Fruit fly (Drosophila melanogaster): ENCODE measurements around the gene Dus4.

Gene Dus4

DNA sequence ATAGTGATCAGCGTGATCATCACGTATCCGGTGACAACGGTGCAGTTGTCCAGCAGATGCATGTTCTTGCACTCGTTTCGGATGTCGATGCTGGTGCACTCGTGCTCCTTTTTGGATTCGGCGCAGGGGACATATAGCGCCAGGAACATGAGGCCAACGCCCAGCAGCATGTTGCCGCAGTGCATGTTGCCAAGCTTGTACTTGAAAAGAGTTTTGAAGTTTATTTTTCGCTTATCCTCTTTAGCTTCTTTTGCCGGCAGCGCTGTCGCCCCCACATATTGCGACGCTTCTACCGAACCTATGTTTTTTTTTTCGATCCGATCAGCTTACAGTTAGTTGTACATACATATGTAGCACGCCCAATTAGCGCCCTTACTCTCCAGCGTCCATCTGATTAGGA lies 5.3 kb downstream of the Dus4 start:
- TF ChIP-seq CG17801 (GFP tag; optimal IDR thresholded peaks at IDR 0.05; ENCODE audit: partially characterized antibody), result no peak

- TF ChIP-seq CG17801 (GFP tag; optimal IDR thresholded peaks at IDR 0.05; ENCODE audit: partially characterized antibody), result no peak
Measured at dm6 chr2L:19069548-19070145, 6.6 kb downstream of the Dus4 start, which contains the start of gene CG10702. Gene CG10702 (minus strand): TSS chr2L:19069851.

DNA sequence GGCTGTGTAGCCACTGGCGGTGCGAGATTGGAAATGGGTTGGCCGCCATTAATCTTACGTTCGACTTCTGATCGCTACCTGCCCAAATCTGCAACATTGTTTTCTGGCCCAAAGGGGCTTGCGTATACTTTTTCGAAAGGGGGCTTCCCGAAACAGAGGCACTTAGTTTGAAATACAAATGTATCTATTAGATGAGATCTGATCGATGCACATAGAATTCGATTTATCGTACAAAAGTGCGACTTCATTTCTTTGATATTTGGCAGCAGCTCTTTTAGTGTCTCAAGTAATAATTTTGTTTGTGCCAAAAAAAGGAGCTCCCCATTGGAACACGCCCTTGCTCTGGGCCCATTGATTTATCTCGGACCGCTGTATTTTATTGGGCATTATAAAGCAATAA lies 8.6 kb downstream of the Dus4 start:
- TF ChIP-seq CG17801 (GFP tag; optimal IDR thresholded peaks at IDR 0.05; ENCODE audit: partially characterized antibody), result no peak

DNA sequence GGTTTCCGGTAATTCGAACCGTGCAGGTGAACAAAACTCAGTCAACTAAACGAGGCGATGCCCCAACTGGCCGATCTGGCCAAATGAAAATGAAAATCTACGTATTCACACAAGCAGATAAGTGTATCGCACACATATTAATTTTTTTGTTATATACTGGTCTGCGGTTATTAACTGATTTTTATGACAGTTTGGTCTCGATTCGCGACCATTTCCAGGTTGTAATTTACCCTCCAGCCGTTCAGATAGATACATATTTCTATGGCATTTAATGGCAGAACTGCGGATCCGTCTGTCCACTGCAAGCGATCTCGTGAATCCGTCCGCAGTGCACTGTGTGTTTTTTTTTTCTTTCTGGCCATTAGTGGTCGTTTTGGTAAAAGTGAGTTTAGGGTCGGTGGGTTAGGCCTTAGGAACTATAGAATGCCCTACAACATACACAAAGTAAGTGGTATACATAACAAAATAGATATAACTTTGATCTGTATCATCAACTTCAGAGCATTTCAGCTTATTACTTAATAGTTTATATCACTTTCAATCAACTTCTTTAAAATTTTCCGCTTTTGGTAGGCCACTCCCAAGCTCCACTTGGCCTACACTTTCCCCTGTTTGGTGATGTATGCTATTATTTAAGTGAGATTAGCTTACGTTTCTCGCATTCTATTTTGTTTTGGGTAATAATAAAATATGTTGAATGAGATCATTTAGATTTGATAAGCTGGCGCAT lies 11.2 kb downstream of the Dus4 start, which contains the start of gene CG17572:
CG17572 (minus strand) TSS at position 51 of the 730 bp plus-strand sequence.
- no peak for TF ChIP-seq CG17801 (GFP tag; optimal IDR thresholded peaks at IDR 0.05; ENCODE audit: partially characterized antibody)

DNA sequence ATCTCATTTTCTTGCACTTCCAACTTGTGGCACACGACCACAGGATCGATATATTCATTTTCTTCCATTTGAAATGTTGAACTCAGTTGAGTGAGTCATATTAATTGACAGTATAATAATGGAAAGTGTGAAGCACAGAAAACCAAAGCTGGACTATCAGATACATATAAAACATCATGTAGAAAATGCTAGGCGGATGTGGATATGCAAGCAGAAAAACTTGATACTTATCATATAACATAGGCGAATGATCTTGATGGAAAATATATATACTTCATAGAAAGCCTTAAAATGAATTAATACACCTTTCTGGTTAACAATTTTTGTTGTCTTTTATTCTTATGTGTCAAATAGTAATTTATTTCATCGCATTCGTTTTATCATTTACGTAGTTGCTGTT lies 15.8 kb downstream of the Dus4 start, which contains the start of gene CG10700:
CG10700 (minus strand) TSS at position 101 of the 400 bp plus-strand sequence.
- no peak for TF ChIP-seq CG17801 (GFP tag; optimal IDR thresholded peaks at IDR 0.05; ENCODE audit: partially characterized antibody)

- TF ChIP-seq CG17801 (GFP tag; optimal IDR thresholded peaks at IDR 0.05; ENCODE audit: partially characterized antibody), result no peak
Measured at dm6 chr2L:19079742-19080141, 16.6 kb downstream of the Dus4 start.

- no peak for TF ChIP-seq CG17801 (GFP tag; optimal IDR thresholded peaks at IDR 0.05; ENCODE audit: partially characterized antibody)
Measured at dm6 chr2L:19083320-19083764, 20.2 kb downstream of the Dus4 start.

DNA sequence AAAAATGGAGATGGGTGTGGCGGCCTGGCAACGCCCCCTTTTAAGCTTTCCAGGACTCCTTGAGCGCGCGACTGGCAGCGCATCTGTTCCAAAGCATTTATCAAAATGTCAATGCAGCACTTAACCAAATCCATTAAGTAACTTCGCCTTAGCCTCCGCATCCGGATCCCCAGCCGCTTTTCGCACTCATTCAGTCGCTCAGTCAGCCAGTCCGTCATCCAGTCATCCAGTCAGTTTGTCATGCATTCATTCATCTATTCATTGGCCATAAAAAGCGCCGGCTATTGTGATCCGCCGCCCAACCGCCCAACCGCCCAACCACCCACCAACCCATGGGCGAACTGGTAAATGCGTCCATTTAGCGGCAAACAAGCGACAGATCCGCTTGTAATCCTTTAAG lies 25.8 kb downstream of the Dus4 start:
- no peak for TF ChIP-seq CG17801 (GFP tag; optimal IDR thresholded peaks at IDR 0.05; ENCODE audit: partially characterized antibody)

DNA sequence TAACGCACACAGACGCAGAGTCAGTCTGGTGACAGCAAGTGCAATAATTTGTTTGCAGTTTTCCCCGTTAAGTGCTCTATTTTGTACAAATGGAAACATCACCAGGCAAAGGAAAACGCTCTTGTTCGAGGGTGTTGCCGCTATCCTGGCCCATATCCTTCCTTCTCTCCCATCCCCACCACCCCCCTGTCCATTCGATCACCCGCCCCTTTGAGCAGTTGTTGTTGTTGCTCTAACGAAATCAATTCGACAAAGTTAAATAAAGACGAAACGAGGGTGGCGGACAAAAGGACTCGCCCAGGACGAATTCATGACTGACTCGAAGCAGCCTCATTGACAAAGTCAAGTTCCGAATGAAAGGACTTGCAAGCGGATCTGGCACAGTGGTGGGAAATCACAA lies 26.3 kb downstream of the Dus4 start:
- TF ChIP-seq CG17801 (GFP tag; optimal IDR thresholded peaks at IDR 0.05; ENCODE audit: partially characterized antibody), result no peak

dm6 chr2L:19093868-19094267 lies 30.8 kb downstream of the Dus4 start:
- no peak for TF ChIP-seq CG17801 (GFP tag; optimal IDR thresholded peaks at IDR 0.05; ENCODE audit: partially characterized antibody)

dm6 chr2L:19096361-19096760 lies 33.3 kb downstream of the Dus4 start:
- TF ChIP-seq CG17801 (GFP tag; optimal IDR thresholded peaks at IDR 0.05; ENCODE audit: partially characterized antibody), result no peak

- TF ChIP-seq CG17801 (GFP tag; optimal IDR thresholded peaks at IDR 0.05; ENCODE audit: partially characterized antibody), result no peak
Measured at dm6 chr2L:19097374-19097773, 34.3 kb downstream of the Dus4 start.

DNA sequence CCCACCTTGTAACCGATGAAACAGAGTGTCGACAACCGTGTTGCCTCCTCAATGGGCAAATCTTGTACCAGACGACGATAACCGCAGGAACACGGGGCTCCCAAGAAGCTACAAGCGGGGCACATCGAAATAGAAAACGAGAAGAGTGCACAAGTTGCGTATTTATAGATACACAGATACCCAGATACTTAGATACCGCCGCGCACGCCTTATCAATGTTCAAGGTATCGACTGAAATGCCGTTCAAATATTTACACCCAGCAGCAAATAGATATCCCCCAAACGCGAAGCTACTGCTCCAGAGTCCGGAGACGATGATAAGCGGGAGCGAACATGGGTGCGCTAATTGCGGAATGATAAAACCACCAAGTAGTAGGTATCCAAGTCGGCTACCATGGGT lies 35.6 kb downstream of the Dus4 start:
- no peak for TF ChIP-seq CG17801 (GFP tag; optimal IDR thresholded peaks at IDR 0.05; ENCODE audit: partially characterized antibody)

DNA sequence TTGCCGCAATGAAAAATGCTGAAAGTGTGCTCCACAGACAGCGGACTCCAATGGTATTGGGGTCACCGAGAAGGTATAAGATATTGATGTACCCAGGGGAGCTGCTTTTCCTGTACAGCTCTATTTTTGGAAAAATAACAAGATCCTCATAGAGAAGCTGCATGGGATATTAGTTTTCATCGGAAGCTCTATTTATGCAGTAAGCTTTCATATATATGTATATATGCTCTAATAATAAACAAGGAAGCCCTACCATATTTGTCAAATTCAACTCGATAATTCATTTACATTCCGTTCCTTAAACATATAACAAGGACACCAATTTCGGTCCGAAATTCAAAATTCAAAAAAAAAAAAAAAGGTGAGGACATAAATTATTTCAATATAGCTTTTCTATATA lies 38.6 kb downstream of the Dus4 start, which contains the start of the genes CG17344 and CG43731:
CG17344 (plus strand) TSS at position 301 of the 400 bp plus-strand sequence.
CG43731 (plus strand) TSS at position 301 of the 400 bp plus-strand sequence.
- no peak for TF ChIP-seq CG17801 (GFP tag; optimal IDR thresholded peaks at IDR 0.05; ENCODE audit: partially characterized antibody)

dm6 chr2L:19103176-19103921 lies 40.3 kb downstream of the Dus4 start:
- no peak for TF ChIP-seq CG17801 (GFP tag; optimal IDR thresholded peaks at IDR 0.05; ENCODE audit: partially characterized antibody)

All from ovary, adult (tissue).